Fruit fly (Drosophila melanogaster) S2 (cell line): Measurements from ENCODE around the gene Rim.

ENCODE experiments used
- CG8478 ChIP-seq: fragments of >200 bp; optimal IDR thresholded peaks from 2 replicates; lab custom pipeline; 2018
- CTCF ChIP-seq, 2 experiments: fragments of >200 bp; optimal IDR thresholded peaks; 2 replicates each; lab custom pipeline; 2018

- TF ChIP-seq CTCF (optimal IDR thresholded peaks at IDR 0.05; lab: Kevin White, UChicago), result no peak
- no peak for TF ChIP-seq CG8478
Observed at dm6 chr3R:17920265-17920664, 3.9 kb upstream of the Rim start.
